Worm (Caenorhabditis elegans) whole organism, L4/young adult: ENCODE measurements around the gene pyt-1.

ENCODE experiments used
- W03F9.2 ChIP-seq: fragments of 150-350 bp; optimal IDR thresholded peaks from 2 replicates; lab custom pipeline; 2014; ENCODE audit warnings: missing biosample characterization, missing genetic modification characterization
- dao-5 ChIP-seq: sonication (generic microtip); optimal IDR thresholded peaks from 2 replicates; lab custom pipeline; 2016; ENCODE audit warnings: missing genotype, missing genetic modification characterization, moderate library complexity, missing compliant biosample characterization
- him-1 ChIP-seq: sonication (generic microtip); optimal IDR thresholded peaks from 2 replicates; lab custom pipeline; 2016; ENCODE audit warnings: missing genotype, missing genetic modification reagents, missing genetic modification characterization, missing compliant biosample characterization

pyt-1 gene

ce11 chrV:10203435-10204009 is 25.6 kb downstream of the pyt-1 start, which contains the start of gene chpf-1:
Gene chpf-1, minus strand, starts transcription at chrV:10203485.
- TF ChIP-seq him-1 (tag; lab: Kevin White, UChicago) (no peak), W03F9.2 (tag; lab: Kevin White, UChicago) (no peak), dao-5 (tag; lab: Kevin White, UChicago) (no peak)

- TF ChIP-seq dao-5 (tag; lab: Kevin White, UChicago) (no peak), him-1 (tag; lab: Kevin White, UChicago) (no peak), W03F9.2 (tag; lab: Kevin White, UChicago) (no peak)
These were observed 26.8 kb downstream of the pyt-1 start for ce11 chrV:10202340-10202739.

- no peak for TF ChIP-seq W03F9.2 (tag; lab: Kevin White, UChicago)
- no peak for TF ChIP-seq dao-5 (tag; lab: Kevin White, UChicago)
- TF ChIP-seq him-1 (tag; lab: Kevin White, UChicago) = no peak
These were observed 27.2 kb downstream of the pyt-1 start, which contains the start of gene ZK856.7 for ce11 chrV:10201913-10202312. Gene ZK856.7, plus strand, starts transcription at chrV:10202098.

- no peak for TF ChIP-seq W03F9.2 (tag; lab: Kevin White, UChicago)
These were observed 30.7 kb downstream of the pyt-1 start, which contains the start of gene ZK856.6 for ce11 chrV:10198386-10198785. Gene ZK856.6, plus strand, starts transcription at chrV:10198686.

ce11 chrV:10191242-10191641 is 37.9 kb downstream of the pyt-1 start:
- TF ChIP-seq W03F9.2 (tag; lab: Kevin White, UChicago) (no peak), dao-5 (tag; lab: Kevin White, UChicago) (no peak), him-1 (tag; lab: Kevin White, UChicago) (no peak)

- TF ChIP-seq dao-5 (tag; lab: Kevin White, UChicago) (no peak), him-1 (tag; lab: Kevin White, UChicago) (no peak), W03F9.2 (tag; lab: Kevin White, UChicago) (no peak)
These were observed 39.0 kb downstream of the pyt-1 start, which contains the start of gene ZK856.5 for ce11 chrV:10190081-10190556. Gene ZK856.5, minus strand, starts transcription at chrV:10190131.

- TF ChIP-seq him-1 (tag; lab: Kevin White, UChicago) = no peak
- TF ChIP-seq dao-5 (tag; lab: Kevin White, UChicago) = no peak
- TF ChIP-seq W03F9.2 (tag; lab: Kevin White, UChicago) = no peak
These were observed 43.4 kb downstream of the pyt-1 start, which contains the start of gene ZK856.18 for ce11 chrV:10185719-10186118. Gene ZK856.18, minus strand, starts transcription at chrV:10186007.

ce11 chrV:10183810-10184209 is 45.3 kb downstream of the pyt-1 start:
- TF ChIP-seq dao-5 (tag; lab: Kevin White, UChicago) = no peak
- no peak for TF ChIP-seq him-1 (tag; lab: Kevin White, UChicago)
- TF ChIP-seq W03F9.2 (tag; lab: Kevin White, UChicago) = no peak

- TF ChIP-seq him-1 (tag; lab: Kevin White, UChicago) = no peak
- TF ChIP-seq W03F9.2 (tag; lab: Kevin White, UChicago) = no peak
- no peak for TF ChIP-seq dao-5 (tag; lab: Kevin White, UChicago)
These were observed 46.1 kb downstream of the pyt-1 start, which contains the start of gene ZK856.4 for ce11 chrV:10182984-10183383. Gene ZK856.4, plus strand, starts transcription at chrV:10183284.

ce11 chrV:10179235-10179634 is 49.9 kb downstream of the pyt-1 start, which contains the start of gene cul-5:
Gene cul-5, plus strand, starts transcription at chrV:10179535.
- TF ChIP-seq W03F9.2 (tag; lab: Kevin White, UChicago) = no peak
- no peak for TF ChIP-seq dao-5 (tag; lab: Kevin White, UChicago)
- no peak for TF ChIP-seq him-1 (tag; lab: Kevin White, UChicago)
